Worm (Caenorhabditis elegans) whole organism, early embryonic: Measurements from ENCODE around the gene F40F8.4.

Experiments
- B0310.2 ChIP-seq: sonication (generic microtip); optimal IDR thresholded peaks from 2 replicates; lab custom pipeline; 2016; ENCODE audit warnings: mild to moderate bottlenecking, missing genetic modification characterization, missing compliant biosample characterization
- F13C5.2 ChIP-seq: sonication (generic microtip); optimal IDR thresholded peaks from 2 replicates; lab custom pipeline; 2017; ENCODE audit warnings: mild to moderate bottlenecking, missing genetic modification characterization, inconsistent platforms, missing compliant biosample characterization
- aly-1 ChIP-seq: sonication (generic microtip); optimal IDR thresholded peaks from 2 replicates; lab custom pipeline; 2016; ENCODE audit warnings: missing genetic modification characterization, missing compliant biosample characterization
- ama-1 ChIP-seq: fragments of 150-350 bp; optimal IDR thresholded peaks from 2 replicates; lab custom pipeline; 2014
- ceh-13 ChIP-seq: fragments of 200-800 bp; sonication (Bioruptor generic); optimal IDR thresholded peaks from 2 replicates; lab custom pipeline; 2018; ENCODE audit warnings: mild to moderate bottlenecking, missing genetic modification characterization, missing compliant biosample characterization
- ceh-36 ChIP-seq: sonication (generic microtip); optimal IDR thresholded peaks from 2 replicates; lab custom pipeline; 2016; ENCODE audit warnings: missing genetic modification characterization, inconsistent platforms, missing compliant biosample characterization
- ets-7 ChIP-seq: sonication (generic microtip); optimal IDR thresholded peaks from 2 replicates; lab custom pipeline; 2016; ENCODE audit warnings: missing genotype, missing genetic modification characterization, missing compliant biosample characterization
- flt-1 ChIP-seq: fragments of 200-800 bp; sonication (Bioruptor generic); IDR thresholded peaks from 2 replicates; pipeline ENCODE4 v1.3.6; 2022; ENCODE audit warnings: missing genetic modification characterization, missing compliant biosample characterization
- hmbx-1 ChIP-seq: sonication (generic microtip); optimal IDR thresholded peaks from 2 replicates; lab custom pipeline; 2016; ENCODE audit warnings: mild to moderate bottlenecking, missing genetic modification characterization, missing compliant biosample characterization
- hmg-4 ChIP-seq: fragments of 200-800 bp; sonication (Bioruptor generic); optimal IDR thresholded peaks from 2 replicates; lab custom pipeline; 2018; ENCODE audit warnings: mild to moderate bottlenecking, missing genetic modification characterization, missing compliant biosample characterization
- hnd-1 ChIP-seq: sonication (generic microtip); optimal IDR thresholded peaks from 2 replicates; lab custom pipeline; 2016; ENCODE audit warnings: missing genetic modification characterization, missing compliant biosample characterization
- pes-1 ChIP-seq: fragments of 200-800 bp; sonication (Bioruptor generic); IDR thresholded peaks from 2 replicates; pipeline ENCODE4 v1.3.6; 2022; ENCODE audit warnings: missing genetic modification reagents, missing genetic modification characterization, missing compliant biosample characterization
- scrt-1 ChIP-seq: fragments of 200-800 bp; sonication (Bioruptor generic); IDR thresholded peaks from 2 replicates; pipeline ENCODE4 v1.3.6; 2022; ENCODE audit warnings: missing genetic modification characterization, missing compliant biosample characterization
- sea-1 ChIP-seq: fragments of 200-800 bp; sonication (Bioruptor generic); conservative IDR thresholded peaks from 2 replicates; pipeline ENCODE4 v1.3.6; 2022; ENCODE audit warnings: missing genetic modification characterization, missing compliant biosample characterization
- tbx-11 ChIP-seq: fragments of 200-800 bp; sonication (Bioruptor generic); IDR thresholded peaks from 2 replicates; pipeline ENCODE4 v1.3.6; 2022; ENCODE audit warnings: missing genetic modification characterization, missing compliant biosample characterization
- tbx-37 ChIP-seq: fragments of 200-800 bp; sonication (Bioruptor generic); conservative IDR thresholded peaks from 2 replicates; pipeline ENCODE4 v1.3.6; 2022; ENCODE audit warnings: missing genetic modification reagents, missing genetic modification characterization, missing compliant biosample characterization
- tra-4 ChIP-seq: sonication (generic microtip); optimal IDR thresholded peaks from 2 replicates; lab custom pipeline; 2017; ENCODE audit warnings: missing genetic modification characterization, missing compliant biosample characterization

F40F8.4 gene

ce11 chrII:11105981-11106711 is 33.9 kb downstream of the F40F8.4 start, which contains the start of gene nasp-1:
nasp-1 (plus strand) TSS chrII:11106612.
- no peak for TF ChIP-seq pes-1 (GFP tag; lab: Robert Waterston, UW)
- TF ChIP-seq F13C5.2, result no peak
- TF ChIP-seq ceh-36 (tag; lab: Kevin White, UChicago), result no peak
- TF ChIP-seq hmg-4 (GFP tag; lab: Kevin White, UChicago), result no peak
- no peak for TF ChIP-seq hnd-1 (tag; lab: Kevin White, UChicago)
- TF ChIP-seq hmbx-1, result no peak

ce11 chrII:11104162-11104561 is 35.9 kb downstream of the F40F8.4 start, which contains the start of gene C09H10.9:
C09H10.9 (plus strand) TSS chrII:11104462.
- TF ChIP-seq hmbx-1 (no peak), B0310.2 (tag; lab: Kevin White, UChicago) (no peak), ceh-36 (tag; lab: Kevin White, UChicago) (no peak), hmg-4 (GFP tag; lab: Kevin White, UChicago) (no peak), hnd-1 (tag; lab: Kevin White, UChicago) (no peak), ceh-13 (GFP tag; lab: Kevin White, UChicago) (no peak), ama-1 (no peak), F13C5.2 (no peak), scrt-1 (GFP tag; lab: Robert Waterston, UW) (no peak), tbx-37 (no peak), tra-4 (tag; lab: Kevin White, UChicago) (no peak), ets-7 (no peak), tbx-11 (no peak), flt-1 (GFP tag; lab: Robert Waterston, UW) (no peak), pes-1 (GFP tag; lab: Robert Waterston, UW) (no peak), aly-1 (no peak), sea-1 (GFP tag; lab: Robert Waterston, UW) (no peak)

ce11 chrII:11103657-11104056 is 36.4 kb downstream of the F40F8.4 start, which contains the start of gene C09H10.5:
C09H10.5 (minus strand) TSS chrII:11103757.
- TF ChIP-seq aly-1 (no peak), hmg-4 (GFP tag; lab: Kevin White, UChicago) (no peak), ceh-13 (GFP tag; lab: Kevin White, UChicago) (no peak), pes-1 (GFP tag; lab: Robert Waterston, UW) (no peak), flt-1 (GFP tag; lab: Robert Waterston, UW) (no peak), ceh-36 (tag; lab: Kevin White, UChicago) (no peak), B0310.2 (tag; lab: Kevin White, UChicago) (no peak)

ce11 chrII:11103052-11103451 is 37.0 kb downstream of the F40F8.4 start:
- TF ChIP-seq F13C5.2, result peak; percentile 10
- TF ChIP-seq hmg-4 (GFP tag; lab: Kevin White, UChicago), result no peak

ce11 chrII:11101171-11101570 is 38.9 kb downstream of the F40F8.4 start:
- no peak for TF ChIP-seq tbx-37
- TF ChIP-seq tra-4 (tag; lab: Kevin White, UChicago), result no peak
- no peak for TF ChIP-seq ceh-13 (GFP tag; lab: Kevin White, UChicago)
- TF ChIP-seq flt-1 (GFP tag; lab: Robert Waterston, UW), result no peak
- TF ChIP-seq tbx-11, result no peak
- TF ChIP-seq hnd-1 (tag; lab: Kevin White, UChicago), result no peak
- TF ChIP-seq F13C5.2, result no peak
- TF ChIP-seq hmbx-1, result no peak
- TF ChIP-seq B0310.2 (tag; lab: Kevin White, UChicago), result no peak
- TF ChIP-seq sea-1 (GFP tag; lab: Robert Waterston, UW), result no peak
- TF ChIP-seq aly-1, result no peak
- no peak for TF ChIP-seq ama-1
- TF ChIP-seq scrt-1 (GFP tag; lab: Robert Waterston, UW), result no peak
- TF ChIP-seq ceh-36 (tag; lab: Kevin White, UChicago), result no peak
- TF ChIP-seq ets-7, result no peak

ce11 chrII:11099841-11100240 is 40.2 kb downstream of the F40F8.4 start, which contains the start of gene C09H10.4:
C09H10.4 (plus strand) TSS chrII:11100141.
- TF ChIP-seq ama-1 (no peak), tbx-11 (no peak), pes-1 (GFP tag; lab: Robert Waterston, UW) (no peak), F13C5.2 (no peak)

ce11 chrII:11097154-11097887 is 42.7 kb downstream of the F40F8.4 start, which contains the start of the genes rpl-36.A and nuo-1:
rpl-36.A (minus strand) TSS chrII:11097204.
nuo-1 (plus strand) TSS chrII:11097837.
- TF ChIP-seq tbx-37, result 0 out of 2 replicates have a peak, but pooled peaks have one; percentile 18
- peak; percentile 23 for TF ChIP-seq F13C5.2
- no peak for TF ChIP-seq hmg-4 (GFP tag; lab: Kevin White, UChicago)
- TF ChIP-seq tbx-11, result no peak
- no peak for TF ChIP-seq ets-7
- no peak for TF ChIP-seq ceh-13 (GFP tag; lab: Kevin White, UChicago)
- no peak for TF ChIP-seq pes-1 (GFP tag; lab: Robert Waterston, UW)
- TF ChIP-seq tra-4 (tag; lab: Kevin White, UChicago), result no peak
- TF ChIP-seq flt-1 (GFP tag; lab: Robert Waterston, UW), result no peak
- TF ChIP-seq B0310.2 (tag; lab: Kevin White, UChicago), result no peak

- TF ChIP-seq sea-1 (GFP tag; lab: Robert Waterston, UW), result no peak
- no peak for TF ChIP-seq tra-4 (tag; lab: Kevin White, UChicago)
- TF ChIP-seq flt-1 (GFP tag; lab: Robert Waterston, UW), result no peak
- no peak for TF ChIP-seq scrt-1 (GFP tag; lab: Robert Waterston, UW)
- no peak for TF ChIP-seq hmg-4 (GFP tag; lab: Kevin White, UChicago)
- TF ChIP-seq tbx-11, result no peak
- TF ChIP-seq pes-1 (GFP tag; lab: Robert Waterston, UW), result no peak
- no peak for TF ChIP-seq aly-1
- no peak for TF ChIP-seq ceh-36 (tag; lab: Kevin White, UChicago)
These were observed 43.8 kb downstream of the F40F8.4 start, which contains the start of gene nbs-1 for ce11 chrII:11096233-11096632. nbs-1 (minus strand) TSS chrII:11096478.
